Fruit fly (Drosophila melanogaster) whole organism, embryonic: Measurements from ENCODE around the gene CG12560.

Source experiments
- ATbp ChIP-seq: fragments of 200-800 bp; sonication (Bioruptor generic); optimal IDR thresholded peaks from 2 replicates; lab custom pipeline; 2017; ENCODE audit warnings: missing biosample characterization, mild to moderate bottlenecking, missing genetic modification characterization, missing genetic modification reagents
- BtbVII ChIP-seq: fragments of 200-800 bp; sonication (Bioruptor generic); optimal IDR thresholded peaks from 3 replicates; lab custom pipeline; 2017; ENCODE audit warnings: missing biosample characterization, mild to moderate bottlenecking, missing genetic modification characterization
- CG11560 ChIP-seq: fragments of 200-800 bp; sonication (Bioruptor generic); IDR thresholded peaks from 3 replicates; pipeline ENCODE4 v1.3.6; 2022; ENCODE audit warnings: missing biosample characterization, missing genetic modification characterization
- CG12299 ChIP-seq: fragments of 200-800 bp; sonication (Bioruptor generic); optimal IDR thresholded peaks from 2 replicates; lab custom pipeline; 2018; ENCODE audit warnings: missing biosample characterization, mild to moderate bottlenecking, missing genetic modification characterization
- CG13287 ChIP-seq: fragments of 200-800 bp; sonication (Bioruptor generic); IDR thresholded peaks from 2 replicates; pipeline ENCODE4 v1.3.6; 2022; ENCODE audit warnings: missing biosample characterization, missing genetic modification characterization; ENCODE audit not compliant: partially characterized antibody
- CG13296 ChIP-seq: fragments of 200-800 bp; sonication (Bioruptor generic); optimal IDR thresholded peaks from 3 replicates; lab custom pipeline; 2018; ENCODE audit warnings: missing biosample characterization, mild to moderate bottlenecking, missing genetic modification characterization
- CG13894 ChIP-seq: fragments of 200-800 bp; sonication (Bioruptor generic); optimal IDR thresholded peaks from 3 replicates; lab custom pipeline; 2018; ENCODE audit warnings: missing biosample characterization, mild to moderate bottlenecking, missing genetic modification characterization, moderate library complexity
- CG15601 ChIP-seq: fragments of 200-800 bp; sonication (Bioruptor generic); optimal IDR thresholded peaks from 3 replicates; lab custom pipeline; 2019; ENCODE audit warnings: missing biosample characterization, mild to moderate bottlenecking, missing genetic modification characterization, moderate library complexity
- CG16815 ChIP-seq: fragments of 200-800 bp; sonication (Bioruptor generic); optimal IDR thresholded peaks from 3 replicates; lab custom pipeline; 2017; ENCODE audit warnings: missing biosample characterization, mild to moderate bottlenecking, missing genetic modification characterization
- CG17328 ChIP-seq: fragments of 200-800 bp; sonication (Bioruptor generic); IDR thresholded peaks from 2 replicates; pipeline ENCODE4 v1.3.6; 2022; ENCODE audit warnings: missing biosample characterization, missing genetic modification characterization
- CG17385 ChIP-seq: fragments of 200-800 bp; sonication (Bioruptor generic); optimal IDR thresholded peaks from 3 replicates; lab custom pipeline; 2018; ENCODE audit warnings: missing biosample characterization, mild to moderate bottlenecking, missing genetic modification characterization
- CG17568 ChIP-seq: fragments of 200-800 bp; sonication (Bioruptor generic); optimal IDR thresholded peaks from 2 replicates; lab custom pipeline; 2018; ENCODE audit warnings: missing biosample characterization, mild to moderate bottlenecking, missing genetic modification characterization, moderate library complexity
- CG18011 ChIP-seq: fragments of 200-800 bp; sonication (Bioruptor generic); optimal IDR thresholded peaks from 2 replicates; lab custom pipeline; 2017; ENCODE audit warnings: missing biosample characterization, missing genetic modification characterization, mild to moderate bottlenecking, moderate library complexity, missing genotype
- CG18262 ChIP-seq: fragments of 200-800 bp; optimal IDR thresholded peaks from 3 replicates; lab custom pipeline; 2019; ENCODE audit warnings: missing biosample characterization, mild to moderate bottlenecking, missing genetic modification characterization, moderate library complexity
- CG4730 ChIP-seq: fragments of 200-800 bp; sonication (Bioruptor generic); IDR thresholded peaks from 2 replicates; pipeline ENCODE4 v1.3.6; 2022; ENCODE audit warnings: missing biosample characterization, missing genetic modification characterization
- CG6689 ChIP-seq: fragments of 200-800 bp; sonication (Bioruptor generic); IDR thresholded peaks from 2 replicates; pipeline ENCODE4 v1.3.6; 2022; ENCODE audit warnings: missing biosample characterization, missing genetic modification characterization
- CG8388 ChIP-seq: fragments of 200-800 bp; sonication (Bioruptor generic); optimal IDR thresholded peaks from 2 replicates; lab custom pipeline; 2019; ENCODE audit warnings: missing biosample characterization, mild to moderate bottlenecking, missing genetic modification characterization, moderate library complexity
- CG9932 ChIP-seq: fragments of 200-800 bp; sonication (Bioruptor generic); IDR thresholded peaks from 2 replicates; pipeline ENCODE4 v1.3.6; 2022; ENCODE audit warnings: missing biosample characterization, missing genetic modification characterization
- CTCF ChIP-seq: fragments of 200-800 bp; sonication (Bioruptor generic); optimal IDR thresholded peaks from 2 replicates; lab custom pipeline; 2017; ENCODE audit warnings: missing biosample characterization, mild to moderate bottlenecking, missing genetic modification characterization, moderate library complexity
- Chrac-16 ChIP-seq: fragments of 200-800 bp; sonication (Bioruptor generic); optimal IDR thresholded peaks from 3 replicates; lab custom pipeline; 2016; ENCODE audit warnings: missing biosample characterization, missing genetic modification characterization
- D ChIP-seq, 2 experiments: fragments of 200-800 bp in 1 of 2; fragments of >200 bp in 1 of 2; sonication (Bioruptor generic) in 1 of 2; optimal IDR thresholded peaks; 2 replicates in 1 of 2; 3 replicates in 1 of 2; lab custom pipeline; 2017; ENCODE audit warnings: mild to moderate bottlenecking in 1 of 2, missing biosample characterization in 1 of 2, missing genetic modification characterization in 1 of 2, missing genetic modification reagents in 1 of 2
- D19B ChIP-seq: fragments of 200-800 bp; sonication (Bioruptor generic); optimal IDR thresholded peaks from 2 replicates; lab custom pipeline; 2017; ENCODE audit warnings: missing biosample characterization, mild to moderate bottlenecking, missing genetic modification characterization
- Dll ChIP-seq: fragments of 200-800 bp; sonication (Bioruptor generic); IDR thresholded peaks from 4 replicates; pipeline ENCODE4 v1.3.6; 2022; ENCODE audit warnings: missing biosample characterization, missing genetic modification characterization; ENCODE audit not compliant: partially characterized antibody
- Drgx ChIP-seq: fragments of 200-800 bp; sonication (Bioruptor generic); IDR thresholded peaks from 2 replicates; pipeline ENCODE4 v1.3.6; 2022; ENCODE audit warnings: missing biosample characterization, missing genetic modification characterization
- Fer3 ChIP-seq: fragments of 200-800 bp; sonication (Bioruptor generic); optimal IDR thresholded peaks from 2 replicates; lab custom pipeline; 2018; ENCODE audit warnings: missing biosample characterization, mild to moderate bottlenecking, missing genetic modification characterization, moderate library complexity
- Hmr ChIP-seq: fragments of 200-800 bp; sonication (Bioruptor generic); optimal IDR thresholded peaks from 3 replicates; lab custom pipeline; 2017; ENCODE audit warnings: mild to moderate bottlenecking, missing biosample characterization, missing genetic modification reagents, missing genetic modification characterization
- MBD-R2 ChIP-seq: fragments of 200-800 bp; sonication (Bioruptor generic); IDR thresholded peaks from 2 replicates; pipeline ENCODE4 v1.3.6; 2022; ENCODE audit warnings: missing biosample characterization, missing genetic modification characterization
- Side ChIP-seq: fragments of 200-800 bp; sonication (Bioruptor generic); optimal IDR thresholded peaks from 2 replicates; lab custom pipeline; 2016; ENCODE audit warnings: missing biosample characterization, missing genetic modification characterization
- Sox100B ChIP-seq: fragments of 200-800 bp; sonication (Bioruptor generic); optimal IDR thresholded peaks from 3 replicates; lab custom pipeline; 2018; ENCODE audit warnings: missing biosample characterization, mild to moderate bottlenecking, missing genetic modification characterization
- Spps ChIP-seq: fragments of 200-800 bp; sonication (Bioruptor generic); optimal IDR thresholded peaks from 2 replicates; lab custom pipeline; 2018; ENCODE audit warnings: missing biosample characterization, mild to moderate bottlenecking, missing genetic modification characterization
- Ssrp ChIP-seq: fragments of 200-800 bp; sonication (Bioruptor generic); optimal IDR thresholded peaks from 2 replicates; lab custom pipeline; 2018; ENCODE audit warnings: missing biosample characterization, mild to moderate bottlenecking, missing genetic modification characterization, moderate library complexity
- ap ChIP-seq: fragments of 200-800 bp; sonication (Bioruptor generic); IDR thresholded peaks from 2 replicates; pipeline ENCODE4 v1.3.6; 2022; ENCODE audit warnings: missing biosample characterization, missing genetic modification characterization
- bowl ChIP-seq: fragments of 200-800 bp; sonication (Bioruptor generic); IDR thresholded peaks from 2 replicates; pipeline ENCODE4 v1.3.6; 2022; ENCODE audit warnings: missing biosample characterization, missing genetic modification characterization
- dysf ChIP-seq: fragments of 200-800 bp; sonication (Bioruptor generic); IDR thresholded peaks from 3 replicates; pipeline ENCODE4 v1.3.6; 2022; ENCODE audit warnings: missing biosample characterization, missing genetic modification characterization
- esg ChIP-seq: fragments of 200-800 bp; sonication (Bioruptor generic); conservative IDR thresholded peaks from 2 replicates; pipeline ENCODE4 v1.3.6; 2022; ENCODE audit warnings: missing biosample characterization, missing genetic modification characterization
- her ChIP-seq: fragments of 200-800 bp; sonication (Bioruptor generic); optimal IDR thresholded peaks from 2 replicates; lab custom pipeline; 2016; ENCODE audit warnings: missing biosample characterization, missing genetic modification characterization
- knrl ChIP-seq: fragments of 200-800 bp; sonication (Bioruptor generic); IDR thresholded peaks from 3 replicates; pipeline ENCODE4 v1.3.6; 2022; ENCODE audit warnings: missing biosample characterization, missing genetic modification characterization; ENCODE audit not compliant: partially characterized antibody
- nmo ChIP-seq: fragments of 200-800 bp; sonication (Bioruptor generic); optimal IDR thresholded peaks from 2 replicates; lab custom pipeline; 2018; ENCODE audit warnings: missing biosample characterization, mild to moderate bottlenecking, missing genetic modification characterization, moderate library complexity
- org-1 ChIP-seq: fragments of 200-800 bp; sonication (Bioruptor generic); optimal IDR thresholded peaks from 2 replicates; lab custom pipeline; 2017; ENCODE audit warnings: missing biosample characterization, missing genetic modification characterization
- pan ChIP-seq, 4 experiments: fragments of >200 bp in 3 of 4; fragments of 200-800 bp in 1 of 4; sonication (Bioruptor generic) in 1 of 4; optimal IDR thresholded peaks in 3 of 4; IDR thresholded peaks in 1 of 4; 2 replicates each; pipeline versions ENCODE4 v1.3.6 to Lab custom; 2017 to 2022; ENCODE audit warnings: missing biosample characterization in 2 of 4, missing genetic modification characterization in 2 of 4, mixed read lengths in 1 of 4
- peb ChIP-seq: fragments of 200-800 bp; sonication (Bioruptor generic); IDR thresholded peaks from 2 replicates; pipeline ENCODE4 v1.3.6; 2022; ENCODE audit warnings: missing biosample characterization, missing genetic modification characterization
- pum ChIP-seq: fragments of 200-800 bp; sonication (Bioruptor generic); optimal IDR thresholded peaks from 2 replicates; lab custom pipeline; 2016; ENCODE audit warnings: missing biosample characterization, missing genetic modification characterization
- sc ChIP-seq, 3 experiments: fragments of >200 bp in 2 of 3; fragments of 200-800 bp in 1 of 3; sonication (Bioruptor generic) in 1 of 3; optimal IDR thresholded peaks; 2 replicates in 2 of 3; 3 replicates in 1 of 3; lab custom pipeline; 2017; ENCODE audit warnings: mild to moderate bottlenecking in 1 of 3, missing biosample characterization in 1 of 3, missing genetic modification characterization in 1 of 3, missing genetic modification reagents in 1 of 3
- seq ChIP-seq: fragments of 200-800 bp; sonication (Bioruptor generic); IDR thresholded peaks from 2 replicates; pipeline ENCODE4 v1.3.6; 2022; ENCODE audit warnings: missing biosample characterization, missing genetic modification characterization
- tna ChIP-seq: fragments of 200-800 bp; sonication (Bioruptor generic); IDR thresholded peaks from 2 replicates; pipeline ENCODE4 v1.3.6; 2022; ENCODE audit warnings: missing biosample characterization, missing genetic modification characterization; ENCODE audit not compliant: partially characterized antibody
- trem ChIP-seq: fragments of 200-800 bp; optimal IDR thresholded peaks from 3 replicates; lab custom pipeline; 2019; ENCODE audit warnings: missing biosample characterization, mild to moderate bottlenecking, missing genetic modification characterization, moderate library complexity
- vvl ChIP-seq: fragments of 200-800 bp; sonication (Bioruptor generic); IDR thresholded peaks from 2 replicates; pipeline ENCODE4 v1.3.6; 2022; ENCODE audit warnings: missing biosample characterization, missing genetic modification characterization
- wek ChIP-seq: fragments of 200-800 bp; sonication (Bioruptor generic); optimal IDR thresholded peaks from 3 replicates; lab custom pipeline; 2018; ENCODE audit warnings: missing biosample characterization, mild to moderate bottlenecking, missing genetic modification characterization, moderate library complexity

The CG12560 gene

DNA sequence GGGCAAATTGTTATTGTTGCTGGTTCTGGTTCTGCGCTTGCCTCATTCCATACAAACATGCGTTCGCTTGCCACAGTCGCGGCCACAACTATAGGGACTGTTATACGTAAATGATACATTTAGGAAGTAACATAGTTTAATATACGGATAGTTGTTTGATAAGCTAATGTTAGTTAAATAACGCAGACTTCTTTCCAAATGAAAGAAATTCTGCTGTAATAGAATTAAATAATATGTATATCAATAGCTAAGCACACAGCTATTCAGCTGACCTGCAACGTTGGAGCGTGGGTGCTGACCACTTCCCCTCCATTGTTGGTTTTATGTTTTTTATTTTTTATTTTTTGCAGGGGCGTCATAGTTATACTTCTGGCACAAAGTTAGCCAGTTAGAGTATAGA is 25.5 kb upstream of the CG12560 start (continued):
- TF ChIP-seq CG9932 (GFP tag; lab: Robert Waterston, UW) (peak; percentile 31; the same call in 1 of the 2 replicates), esg (GFP tag; lab: Robert Waterston, UW) (peak; percentile 72), CG17328 (GFP tag; lab: Robert Waterston, UW) (peak; percentile 61), CG13287 (no peak), CG11560 (tag; lab: Robert Waterston, UW) (0 out of 3 replicates have a peak, but pooled peaks have one; percentile 19), CG17385 (GFP tag; lab: Kevin White, UChicago) (peak; percentile 63), D (optimal IDR thresholded peaks at IDR 0.05; lab: Kevin White, UChicago) (no peak), D (GFP tag; optimal IDR thresholded peaks at IDR 0.05; lab: Kevin White, UChicago) (peak; percentile 25), wek (peak; percentile 29), tna (GFP tag; lab: Robert Waterston, UW) (no peak), Spps (tag; lab: Kevin White, UChicago) (no peak), Hmr (GFP tag; lab: Kevin White, UChicago) (peak; percentile 63), CG15601 (no peak), Sox100B (GFP tag; lab: Kevin White, UChicago) (peak; percentile 47), Side (GFP tag; lab: Kevin White, UChicago) (peak; percentile 41), CG8388 (GFP tag; lab: Kevin White, UChicago) (peak; percentile 54), CG13296 (GFP tag; lab: Kevin White, UChicago) (peak; percentile 53), sc (optimal IDR thresholded peaks at IDR 0.05; lab: Kevin White, UChicago) (no peak), sc (GFP tag; optimal IDR thresholded peaks at IDR 0.05; lab: Kevin White, UChicago) (peak; percentile 9), ATbp (GFP tag; lab: Kevin White, UChicago) (peak; percentile 46), CTCF (GFP tag; lab: Kevin White, UChicago) (no peak), peb (GFP tag; lab: Robert Waterston, UW) (0 out of 2 replicates have a peak, but pooled peaks have one; percentile 17), trem (tag; lab: Kevin White, UChicago) (peak; percentile 34), MBD-R2 (GFP tag; lab: Robert Waterston, UW) (0 out of 2 replicates have a peak, but pooled peaks have one; percentile 25), her (GFP tag; lab: Kevin White, UChicago) (peak; percentile 28), knrl (no peak), pum (peak; percentile 32), CG18011 (GFP tag; lab: Kevin White, UChicago) (no peak), nmo (peak; percentile 59), pan (optimal IDR thresholded peaks at IDR 0.05; lab: Kevin White, UChicago) (no peak), pan (GFP tag; optimal IDR thresholded peaks at IDR 0.05 in 1 of 2, IDR thresholded peaks at IDR 0.05 in 1 of 2) (peak in 1 of 2 experiments; percentile 56), CG17568 (GFP tag; lab: Kevin White, UChicago) (peak; percentile 43), CG18262 (tag; lab: Kevin White, UChicago) (peak; percentile 64), dysf (peak; percentile 74), Drgx (GFP tag; lab: Robert Waterston, UW) (peak; percentile 71), bowl (GFP tag; lab: Robert Waterston, UW) (peak; percentile 48; the same call in 1 of the 2 replicates), Chrac-16 (GFP tag; lab: Kevin White, UChicago) (peak; percentile 26), BtbVII (peak; percentile 27), CG13894 (tag; lab: Kevin White, UChicago) (no peak), CG4730 (GFP tag; lab: Robert Waterston, UW) (0 out of 2 replicates have a peak, but pooled peaks have one; percentile 7), CG16815 (no peak), ap (peak; percentile 54; the same call in 1 of the 2 replicates), CG12299 (peak; percentile 16), Dll (GFP tag; lab: Robert Waterston, UW) (no peak), seq (GFP tag; lab: Robert Waterston, UW) (peak; percentile 78), org-1 (GFP tag; lab: Kevin White, UChicago) (peak; percentile 49), Ssrp (peak; percentile 55), D19B (GFP tag; lab: Kevin White, UChicago) (peak; percentile 34), CG6689 (GFP tag; lab: Robert Waterston, UW) (peak; percentile 61; the same call in 1 of the 2 replicates), vvl (GFP tag; lab: Robert Waterston, UW) (peak; percentile 73), Fer3 (tag; lab: Kevin White, UChicago) (peak; percentile 62)
